Worm (Caenorhabditis elegans): ENCODE measurements around the gene C18D11.6.

The C18D11.6 gene

DNA sequence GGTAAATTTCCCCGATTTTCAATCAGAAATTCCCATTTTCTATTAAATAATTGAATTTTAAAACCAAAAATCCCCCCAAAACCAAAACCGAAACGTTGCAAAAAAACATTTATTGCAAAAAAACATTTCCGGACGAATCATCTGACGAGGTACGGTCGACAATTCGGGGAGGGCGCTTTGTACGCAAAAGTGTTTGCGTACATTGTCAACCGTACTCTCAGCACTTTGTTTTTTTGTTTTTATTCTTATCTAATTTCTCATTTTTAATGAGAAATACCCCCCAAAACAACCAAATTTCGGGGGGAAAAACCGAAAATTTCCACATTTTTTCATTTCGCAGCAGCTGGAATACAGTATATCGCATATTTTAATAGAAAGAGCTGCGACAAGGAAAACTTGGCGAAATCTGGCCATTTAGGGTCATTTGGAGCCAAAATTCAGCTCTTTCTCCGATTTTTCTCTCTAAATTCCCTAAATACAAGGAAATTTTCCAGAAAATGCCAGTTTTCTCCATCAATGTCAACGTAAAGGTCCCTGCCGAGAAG, 37.4 kb downstream of the C18D11.6 start, which contains the start of gene mif-1:
Gene mif-1, plus strand, starts transcription at position 495 of the 545 bp plus-strand sequence.
- TF ChIP-seq ceh-48 (tag; optimal IDR thresholded peaks at IDR 0.05) (no peak), elt-2 (tag; optimal IDR thresholded peaks at IDR 0.05) (peak; percentile 26), nfya-1 (tag; optimal IDR thresholded peaks at IDR 0.05) (peak; percentile 68), elt-4 (tag; optimal IDR thresholded peaks at IDR 0.05) (no peak), K02D7.2 (tag; optimal IDR thresholded peaks at IDR 0.05) (no peak), ceh-19 (GFP tag; optimal IDR thresholded peaks at IDR 0.05) (no peak), hlh-30 (tag; optimal IDR thresholded peaks at IDR 0.05; ENCODE audit: insufficient read depth) (peak; percentile 30), ceh-2 (tag; optimal IDR thresholded peaks at IDR 0.05) (no peak)

DNA sequence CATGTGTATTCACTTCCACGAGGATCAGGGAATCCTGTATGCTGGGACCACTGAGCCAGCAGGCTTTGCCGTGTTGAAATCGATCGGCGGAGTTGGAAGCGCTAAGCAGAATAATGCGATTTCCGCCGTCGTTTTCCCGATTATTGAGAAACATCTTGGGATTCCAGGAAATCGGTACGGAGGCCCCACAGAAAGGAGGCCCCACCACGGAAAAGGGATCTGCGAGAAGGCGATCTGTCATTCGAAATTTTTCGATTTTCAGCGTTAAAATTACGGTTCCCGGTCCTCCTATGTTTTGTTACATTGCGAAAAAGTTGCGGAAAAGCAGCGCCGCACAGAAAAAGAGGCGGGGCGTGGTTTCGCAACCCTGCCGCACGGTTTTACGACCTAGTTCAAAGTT, 38.0 kb downstream of the C18D11.6 start:
- TF ChIP-seq odd-2 (tag; optimal IDR thresholded peaks at IDR 0.05), result no peak
- TF ChIP-seq pat-9 (tag; optimal IDR thresholded peaks at IDR 0.05), result no peak
- no peak for TF ChIP-seq hlh-6 (tag; optimal IDR thresholded peaks at IDR 0.05)
- TF ChIP-seq ceh-30 (tag; optimal IDR thresholded peaks at IDR 0.05), result no peak
- TF ChIP-seq unc-3 (GFP tag; conservative IDR thresholded peaks at IDR 0.05), result no peak
- TF ChIP-seq unc-3 (tag; optimal IDR thresholded peaks at IDR 0.05), result no peak
- TF ChIP-seq dve-1 (tag; optimal IDR thresholded peaks at IDR 0.05), result no peak
- no peak for TF ChIP-seq unc-55 (GFP tag; optimal IDR thresholded peaks at IDR 0.05)
- TF ChIP-seq fax-1 (tag; optimal IDR thresholded peaks at IDR 0.05), result peak; percentile 52
- no peak for TF ChIP-seq ceh-24 (tag; optimal IDR thresholded peaks at IDR 0.05)
- peak; percentile 24 for TF ChIP-seq ceh-34 (tag; optimal IDR thresholded peaks at IDR 0.05)
- TF ChIP-seq pax-1 (tag; optimal IDR thresholded peaks at IDR 0.05), result no peak
- peak; percentile 67 for TF ChIP-seq ref-2 (tag; optimal IDR thresholded peaks at IDR 0.05)
- peak; percentile 88 for TF ChIP-seq ceh-31 (tag; optimal IDR thresholded peaks at IDR 0.05)
- TF ChIP-seq Y22D7AL.16 (tag; optimal IDR thresholded peaks at IDR 0.05), result no peak
- TF ChIP-seq T23F11.4 (GFP tag; optimal IDR thresholded peaks at IDR 0.05), result no peak
- TF ChIP-seq unc-86 (tag; optimal IDR thresholded peaks at IDR 0.05), result no peak
- TF ChIP-seq rnt-1 (tag; optimal IDR thresholded peaks at IDR 0.05), result peak; percentile 58
- peak; percentile 34 for TF ChIP-seq fkh-6 (tag; optimal IDR thresholded peaks at IDR 0.05)
- no peak for TF ChIP-seq sox-2 (GFP tag; IDR thresholded peaks at IDR 0.05)
- no peak for TF ChIP-seq gmeb-2 (tag; optimal IDR thresholded peaks at IDR 0.05)
- no peak for TF ChIP-seq ceh-6 (GFP tag; optimal IDR thresholded peaks at IDR 0.05)
- TF ChIP-seq ceh-19 (GFP tag; optimal IDR thresholded peaks at IDR 0.05), result no peak
- TF ChIP-seq pha-2 (tag; optimal IDR thresholded peaks at IDR 0.05), result no peak
- TF ChIP-seq ztf-16 (tag; optimal IDR thresholded peaks at IDR 0.05), result no peak
- no peak for TF ChIP-seq ttx-3 (tag; optimal IDR thresholded peaks at IDR 0.05)
- TF ChIP-seq lin-11 (tag; optimal IDR thresholded peaks at IDR 0.05), result no peak
- TF ChIP-seq tbx-7 (tag; optimal IDR thresholded peaks at IDR 0.05), result peak; percentile 52
- TF ChIP-seq nhr-232 (tag; optimal IDR thresholded peaks at IDR 0.05), result no peak
- TF ChIP-seq pag-3 (tag; optimal IDR thresholded peaks at IDR 0.05; ENCODE audit: borderline replicate concordance), result no peak
- no peak for TF ChIP-seq che-1 (tag; optimal IDR thresholded peaks at IDR 0.05)
- TF ChIP-seq C08G9.2 (tag; optimal IDR thresholded peaks at IDR 0.05), result peak; percentile 62
- peak; percentile 52 for TF ChIP-seq lim-6 (tag; optimal IDR thresholded peaks at IDR 0.05)
- TF ChIP-seq zip-5 (tag; optimal IDR thresholded peaks at IDR 0.05), result peak; percentile 57
- TF ChIP-seq pqm-1 (tag; optimal IDR thresholded peaks at IDR 0.05), result no peak
- TF ChIP-seq elt-4 (tag; optimal IDR thresholded peaks at IDR 0.05), result no peak
- peak; percentile 56 for TF ChIP-seq hlh-8 (tag; optimal IDR thresholded peaks at IDR 0.05)
- no peak for TF ChIP-seq ets-4 (tag; optimal IDR thresholded peaks at IDR 0.05)
- peak; percentile 4 for TF ChIP-seq K02D7.2 (tag; optimal IDR thresholded peaks at IDR 0.05)
- no peak for TF ChIP-seq nfya-1 (tag; optimal IDR thresholded peaks at IDR 0.05)
- no peak for TF ChIP-seq ceh-18 (tag; optimal IDR thresholded peaks at IDR 0.05)
- no peak for TF ChIP-seq ceh-48 (tag; optimal IDR thresholded peaks at IDR 0.05)
- TF ChIP-seq ceh-45 (GFP tag; IDR thresholded peaks at IDR 0.05), result no peak
- TF ChIP-seq ceh-22 (tag; optimal IDR thresholded peaks at IDR 0.05), result no peak
- no peak for TF ChIP-seq fkh-10 (GFP tag; optimal IDR thresholded peaks at IDR 0.05)
- TF ChIP-seq ceh-2 (tag; optimal IDR thresholded peaks at IDR 0.05), result peak; percentile 62
- no peak for TF ChIP-seq K09A11.1 (tag; optimal IDR thresholded peaks at IDR 0.05; ENCODE audit: insufficient read depth)
- no peak for TF ChIP-seq mec-3 (tag; optimal IDR thresholded peaks at IDR 0.05; ENCODE audit: borderline replicate concordance)

All from whole organism, late embryonic.